Worm (Caenorhabditis elegans): ENCODE measurements around the gene T28D6.6.

ce11 chrIII:11371236-11371635 is 28.3 kb upstream of the T28D6.6 start:
- TF ChIP-seq ceh-13 (GFP tag; optimal IDR thresholded peaks at IDR 0.05) (peak; percentile 80), aly-1 (tag; optimal IDR thresholded peaks at IDR 0.05) (peak; percentile 93), ama-1 (optimal IDR thresholded peaks at IDR 0.05) (no peak), tra-4 (tag; optimal IDR thresholded peaks at IDR 0.05) (peak; percentile 84), sea-1 (GFP tag; conservative IDR thresholded peaks at IDR 0.05) (peak; percentile 94), tbx-11 (GFP tag; IDR thresholded peaks at IDR 0.05) (peak; percentile 93), flt-1 (GFP tag; IDR thresholded peaks at IDR 0.05) (peak; percentile 93), B0310.2 (tag; optimal IDR thresholded peaks at IDR 0.05) (peak; percentile 88), F13C5.2 (tag; optimal IDR thresholded peaks at IDR 0.05) (peak; percentile 92), hmg-4 (GFP tag; optimal IDR thresholded peaks at IDR 0.05) (peak; percentile 96), ets-7 (tag; optimal IDR thresholded peaks at IDR 0.05) (peak; percentile 82), hmbx-1 (tag; optimal IDR thresholded peaks at IDR 0.05) (peak; percentile 81), ceh-36 (tag; optimal IDR thresholded peaks at IDR 0.05) (peak; percentile 92)

Measured in whole organism, early embryonic.